Worm (Caenorhabditis elegans): ENCODE measurements around the gene acr-9.

- TF ChIP-seq sox-2 (GFP tag; IDR thresholded peaks at IDR 0.05) (no peak), pat-9 (tag; optimal IDR thresholded peaks at IDR 0.05) (no peak), lim-6 (tag; optimal IDR thresholded peaks at IDR 0.05) (no peak), tbx-2 (tag; optimal IDR thresholded peaks at IDR 0.05) (no peak), ceh-45 (GFP tag; IDR thresholded peaks at IDR 0.05) (no peak), nfya-1 (tag; optimal IDR thresholded peaks at IDR 0.05) (no peak), che-1 (tag; optimal IDR thresholded peaks at IDR 0.05) (no peak)
Observed at ce11 chrX:13605854-13606253, 40.8 kb downstream of the acr-9 start.
